Worm (Caenorhabditis elegans): ENCODE data around the gene lgc-41.

DNA sequence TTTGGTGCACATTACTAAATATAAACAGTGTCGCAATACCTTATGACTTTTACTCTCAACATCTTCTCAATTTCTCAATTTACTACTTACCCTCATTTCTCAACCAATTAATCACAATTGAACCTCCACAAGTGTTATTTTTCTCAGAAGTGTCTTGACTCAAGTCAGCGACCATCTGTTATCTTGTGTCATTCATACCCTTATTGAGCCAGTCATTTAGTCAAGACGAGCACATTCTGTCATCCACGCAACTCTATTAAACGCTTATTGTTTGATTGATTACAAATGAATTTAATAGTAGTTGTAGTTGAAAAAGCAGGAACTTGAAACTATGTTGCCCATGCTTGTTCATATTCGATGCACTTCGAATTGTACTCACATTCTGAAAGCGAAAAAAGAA lies 49.3 kb downstream of the lgc-41 start:
- TF ChIP-seq elt-3 (tag; optimal IDR thresholded peaks at IDR 0.05) = no peak
- no peak for TF ChIP-seq nhr-12 (tag; optimal IDR thresholded peaks at IDR 0.05)
- TF ChIP-seq blmp-1 (tag; optimal IDR thresholded peaks at IDR 0.05) = no peak
- TF ChIP-seq unc-39 (tag; optimal IDR thresholded peaks at IDR 0.05) = no peak
- no peak for TF ChIP-seq nhr-76 (tag; optimal IDR thresholded peaks at IDR 0.05)
- TF ChIP-seq mls-2 (tag; optimal IDR thresholded peaks at IDR 0.05) = no peak
- TF ChIP-seq nhr-28 (tag; optimal IDR thresholded peaks at IDR 0.05) = no peak
- no peak for TF ChIP-seq elt-1 (tag; optimal IDR thresholded peaks at IDR 0.05; ENCODE audit: borderline replicate concordance, insufficient read depth)
- no peak for TF ChIP-seq unc-62 (GFP tag; optimal IDR thresholded peaks at IDR 0.05)
- no peak for TF ChIP-seq ztf-11 (tag; optimal IDR thresholded peaks at IDR 0.05)
- no peak for TF ChIP-seq nhr-237 (tag; optimal IDR thresholded peaks at IDR 0.05)
- no peak for TF ChIP-seq hlh-1 (tag; optimal IDR thresholded peaks at IDR 0.05)
- no peak for TF ChIP-seq pha-4 (tag; optimal IDR thresholded peaks at IDR 0.05)
- TF ChIP-seq sptf-1 (tag; optimal IDR thresholded peaks at IDR 0.05) = no peak

All from whole organism, mixed stage, embryonic.